Worm (Caenorhabditis elegans) whole organism, L3 larva: ENCODE measurements around the gene srt-31.

Source experiments
- ZK546.5 ChIP-seq: sonication (generic microtip); optimal IDR thresholded peaks from 2 replicates; lab custom pipeline; 2017; ENCODE audit warnings: missing biosample characterization, missing genetic modification characterization
- ceh-82 ChIP-seq: fragments of 150-350 bp; optimal IDR thresholded peaks from 2 replicates; lab custom pipeline; 2014; ENCODE audit warnings: missing biosample characterization, missing genetic modification characterization
- fkh-10 ChIP-seq: sonication (generic microtip); optimal IDR thresholded peaks from 2 replicates; lab custom pipeline; 2017; ENCODE audit warnings: missing biosample characterization, missing genetic modification reagents, missing genetic modification characterization
- nfya-1 ChIP-seq: sonication (generic microtip); optimal IDR thresholded peaks from 2 replicates; lab custom pipeline; 2017; ENCODE audit warnings: missing genetic modification characterization, mild to moderate bottlenecking, missing compliant biosample characterization, antibody characterized with exemption, moderate library complexity; ENCODE audit not compliant: insufficient read depth
- nhr-11 ChIP-seq: fragments of 150-350 bp; optimal IDR thresholded peaks from 2 replicates; lab custom pipeline; 2014; ENCODE audit warnings: missing biosample characterization, missing genetic modification characterization
- pha-4 ChIP-seq: fragments of 150-350 bp; optimal IDR thresholded peaks from 2 replicates; lab custom pipeline; 2014; ENCODE audit warnings: missing biosample characterization, missing genetic modification reagents, missing genetic modification characterization
- snpc-4 ChIP-seq: fragments of 150-350 bp; optimal IDR thresholded peaks from 2 replicates; lab custom pipeline; 2014; ENCODE audit warnings: missing biosample characterization, missing genetic modification characterization
- tbx-2 ChIP-seq: sonication (generic microtip); optimal IDR thresholded peaks from 2 replicates; lab custom pipeline; 2016; ENCODE audit warnings: mild to moderate bottlenecking, missing genetic modification characterization, missing compliant biosample characterization
- unc-62 ChIP-seq: fragments of 150-350 bp; sonication (generic microtip); optimal IDR thresholded peaks from 4 replicates; lab custom pipeline; 2014; ENCODE audit warnings: missing biosample characterization, missing genetic modification reagents, missing genetic modification characterization
- zag-1 ChIP-seq: fragments of 150-350 bp; optimal IDR thresholded peaks from 2 replicates; lab custom pipeline; 2014; ENCODE audit warnings: missing biosample characterization, missing genetic modification characterization

DNA sequence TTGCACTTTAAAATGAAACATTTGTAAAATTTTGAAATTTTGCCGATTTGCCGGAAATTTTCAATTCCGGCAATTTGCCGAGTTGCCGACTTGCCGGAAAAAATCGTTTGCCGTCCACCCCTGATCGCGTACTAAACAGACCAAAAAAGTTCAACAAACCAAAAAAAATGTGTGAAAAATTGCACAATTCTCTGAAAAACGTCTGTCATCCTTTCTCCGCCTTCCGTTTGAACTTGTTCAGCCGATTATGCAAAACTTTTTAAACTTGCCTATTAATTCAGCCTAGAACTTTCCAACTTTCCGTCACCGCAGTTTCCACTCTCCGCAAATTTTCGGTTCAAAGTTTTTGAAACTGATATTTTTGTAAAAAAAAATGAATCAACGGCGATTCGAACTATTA is 48.5 kb upstream of the srt-31 start, which contains the start of gene B0554.5:
- TF ChIP-seq zag-1 (no peak), fkh-10 (GFP tag; lab: Kevin White, UChicago) (no peak), unc-62 (GFP tag; lab: Kevin White, UChicago) (no peak), tbx-2 (tag; lab: Kevin White, UChicago) (no peak), snpc-4 (tag; lab: Kevin White, UChicago) (no peak), nhr-11 (tag; lab: Kevin White, UChicago) (no peak), ZK546.5 (no peak), ceh-82 (tag; lab: Kevin White, UChicago) (no peak), nfya-1 (tag; lab: Kevin White, UChicago) (no peak), pha-4 (no peak)
